Worm (Caenorhabditis elegans): ENCODE measurements around the gene F56D2.8.

Gene F56D2.8

DNA sequence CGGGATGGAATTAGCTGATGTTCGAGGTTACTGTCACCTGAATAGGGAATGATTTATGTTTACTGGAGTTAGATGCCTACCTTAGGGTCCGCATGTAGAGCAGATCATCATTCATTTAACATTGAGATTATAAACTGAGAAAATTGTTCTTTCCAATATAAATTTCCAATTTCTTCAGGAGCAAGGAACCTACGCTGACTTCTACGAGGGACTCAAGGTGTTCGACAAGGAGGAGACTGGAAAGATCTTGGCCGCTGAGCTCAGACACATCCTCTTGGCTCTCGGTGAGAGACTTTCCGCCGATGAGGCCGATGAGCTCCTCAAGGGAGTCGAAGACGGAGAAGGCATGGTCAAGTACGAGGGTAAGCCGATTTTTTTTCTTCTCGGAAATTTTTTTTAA is 16.2 kb downstream of the F56D2.8 start:
- no peak for TF ChIP-seq R02D3.7 (tag; optimal IDR thresholded peaks at IDR 0.05)
- no peak for TF ChIP-seq peb-1 (tag; optimal IDR thresholded peaks at IDR 0.05)
- no peak for TF ChIP-seq nhr-23 (tag; optimal IDR thresholded peaks at IDR 0.05)
- no peak for TF ChIP-seq egl-27 (tag; optimal IDR thresholded peaks at IDR 0.05)
- TF ChIP-seq sma-3 (GFP tag; optimal IDR thresholded peaks at IDR 0.05): no peak
- no peak for TF ChIP-seq blmp-1 (tag; optimal IDR thresholded peaks at IDR 0.05; ENCODE audit: insufficient read depth)
- no peak for TF ChIP-seq snpc-4 (tag; optimal IDR thresholded peaks at IDR 0.05)
- TF ChIP-seq gmeb-1 (tag; optimal IDR thresholded peaks at IDR 0.05): no peak
- TF ChIP-seq mdl-1 (tag; optimal IDR thresholded peaks at IDR 0.05): no peak
- no peak for TF ChIP-seq crh-2 (tag; optimal IDR thresholded peaks at IDR 0.05)
- TF ChIP-seq mbf-1 (tag; optimal IDR thresholded peaks at IDR 0.05): no peak
- TF ChIP-seq ztf-4 (tag; optimal IDR thresholded peaks at IDR 0.05): no peak
- no peak for TF ChIP-seq aly-2 (tag; optimal IDR thresholded peaks at IDR 0.05)
- no peak for TF ChIP-seq alr-1 (tag; optimal IDR thresholded peaks at IDR 0.05)
- no peak for TF ChIP-seq nhr-25 (tag; optimal IDR thresholded peaks at IDR 0.05)
- no peak for TF ChIP-seq C34F6.9 (tag; optimal IDR thresholded peaks at IDR 0.05)
- TF ChIP-seq Y55F3AM.14 (GFP tag; optimal IDR thresholded peaks at IDR 0.05): no peak

DNA sequence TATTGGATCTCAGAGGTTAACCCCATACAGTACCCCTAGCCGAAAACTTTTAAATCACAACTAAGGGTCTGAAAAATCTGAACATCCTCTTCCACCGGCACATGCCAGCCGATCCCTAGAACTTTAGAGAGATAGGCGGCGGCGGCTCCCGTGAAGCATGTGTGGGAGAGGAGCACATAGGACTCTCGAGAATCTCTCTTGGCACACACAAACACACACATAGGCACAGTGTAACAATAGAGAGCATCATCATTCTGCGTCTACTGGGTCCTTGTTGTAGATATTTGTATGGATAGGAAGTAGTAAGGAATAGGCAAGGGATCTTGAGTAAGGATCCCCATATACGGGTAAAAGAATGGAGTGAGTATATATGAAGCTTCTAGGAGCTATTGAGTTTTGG is 17.0 kb downstream of the F56D2.8 start:
- TF ChIP-seq ZK546.5 (tag; optimal IDR thresholded peaks at IDR 0.05) (no peak), R02D3.7 (tag; optimal IDR thresholded peaks at IDR 0.05) (no peak), blmp-1 (tag; optimal IDR thresholded peaks at IDR 0.05; ENCODE audit: insufficient read depth) (no peak), nhr-129 (tag; optimal IDR thresholded peaks at IDR 0.05) (peak; percentile 29), gmeb-1 (tag; optimal IDR thresholded peaks at IDR 0.05) (no peak), nhr-6 (tag; optimal IDR thresholded peaks at IDR 0.05) (no peak)

DNA sequence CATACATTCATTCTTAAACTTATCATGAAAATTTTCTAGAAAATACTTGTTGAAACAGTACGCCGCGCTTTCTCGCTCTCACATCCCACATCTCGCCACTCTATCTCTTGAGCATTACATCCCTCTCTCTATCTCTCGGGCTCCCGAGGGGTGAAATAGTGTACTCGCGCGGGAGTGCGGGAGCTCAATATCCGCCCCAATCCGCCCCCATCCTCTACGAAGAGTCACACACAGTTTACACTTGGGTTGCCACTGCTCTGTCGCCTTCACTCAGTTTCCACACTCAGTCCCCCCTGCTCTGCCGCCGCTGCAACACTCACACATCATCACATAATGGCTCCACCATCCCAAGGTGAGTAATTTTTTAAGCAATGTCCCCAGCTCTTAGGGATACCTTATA is 17.9 kb downstream of the F56D2.8 start, which contains the start of gene mlc-3:
Gene mlc-3, plus strand, starts transcription at position 227 of the 400 bp plus-strand sequence.
- TF ChIP-seq lin-13 (GFP tag; optimal IDR thresholded peaks at IDR 0.05) (no peak), egl-27 (tag; optimal IDR thresholded peaks at IDR 0.05) (no peak), nhr-25 (tag; optimal IDR thresholded peaks at IDR 0.05) (no peak), F13H6.1 (tag; optimal IDR thresholded peaks at IDR 0.05) (peak; percentile 49), unc-55 (GFP tag; optimal IDR thresholded peaks at IDR 0.05) (no peak), nhr-237 (tag; optimal IDR thresholded peaks at IDR 0.05) (no peak), sem-4 (tag; optimal IDR thresholded peaks at IDR 0.05) (no peak), skn-1 (tag; optimal IDR thresholded peaks at IDR 0.05) (no peak), unc-39 (tag; optimal IDR thresholded peaks at IDR 0.05) (no peak), nhr-12 (tag; optimal IDR thresholded peaks at IDR 0.05) (no peak), dmd-4 (tag; optimal IDR thresholded peaks at IDR 0.05) (no peak), sma-3 (GFP tag; optimal IDR thresholded peaks at IDR 0.05) (no peak), alr-1 (tag; optimal IDR thresholded peaks at IDR 0.05) (no peak), nhr-129 (tag; optimal IDR thresholded peaks at IDR 0.05) (peak; percentile 25), ceh-16 (tag; optimal IDR thresholded peaks at IDR 0.05) (no peak), zag-1 (tag; optimal IDR thresholded peaks at IDR 0.05) (no peak), sma-9 (GFP tag; optimal IDR thresholded peaks at IDR 0.05) (peak; percentile 20), sma-9 (tag; optimal IDR thresholded peaks at IDR 0.05) (no peak), nhr-6 (tag; optimal IDR thresholded peaks at IDR 0.05) (no peak), ceh-82 (tag; optimal IDR thresholded peaks at IDR 0.05) (no peak), gmeb-1 (tag; optimal IDR thresholded peaks at IDR 0.05) (no peak), aly-2 (tag; optimal IDR thresholded peaks at IDR 0.05) (no peak), snpc-4 (tag; optimal IDR thresholded peaks at IDR 0.05) (no peak), ZK546.5 (tag; optimal IDR thresholded peaks at IDR 0.05) (no peak), nhr-77 (tag; optimal IDR thresholded peaks at IDR 0.05) (no peak), ama-1 (optimal IDR thresholded peaks at IDR 0.05) (peak; percentile 47)

DNA sequence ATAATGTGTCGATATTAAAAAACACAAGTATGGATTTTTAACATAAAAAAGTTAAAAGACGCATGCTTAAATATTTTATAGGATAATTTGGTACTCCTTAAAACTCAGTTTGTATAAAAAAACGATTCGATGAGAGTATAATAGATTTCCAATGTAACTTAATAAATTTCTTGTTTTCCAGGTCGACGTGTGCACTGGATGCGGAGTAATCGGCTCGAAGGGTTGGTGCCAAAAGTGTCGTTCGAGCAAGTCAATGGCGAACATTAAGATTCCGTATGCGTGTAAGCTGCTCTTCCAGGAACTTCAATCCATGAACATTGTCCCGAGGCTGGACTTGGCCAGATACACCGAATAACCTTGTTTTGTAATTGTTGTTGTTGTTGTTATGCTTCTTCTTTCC is 18.3 kb downstream of the F56D2.8 start:
- no peak for TF ChIP-seq nhr-129 (tag; optimal IDR thresholded peaks at IDR 0.05)
- TF ChIP-seq peb-1 (tag; optimal IDR thresholded peaks at IDR 0.05): no peak
- no peak for TF ChIP-seq R02D3.7 (tag; optimal IDR thresholded peaks at IDR 0.05)
- no peak for TF ChIP-seq snpc-4 (tag; optimal IDR thresholded peaks at IDR 0.05)

DNA sequence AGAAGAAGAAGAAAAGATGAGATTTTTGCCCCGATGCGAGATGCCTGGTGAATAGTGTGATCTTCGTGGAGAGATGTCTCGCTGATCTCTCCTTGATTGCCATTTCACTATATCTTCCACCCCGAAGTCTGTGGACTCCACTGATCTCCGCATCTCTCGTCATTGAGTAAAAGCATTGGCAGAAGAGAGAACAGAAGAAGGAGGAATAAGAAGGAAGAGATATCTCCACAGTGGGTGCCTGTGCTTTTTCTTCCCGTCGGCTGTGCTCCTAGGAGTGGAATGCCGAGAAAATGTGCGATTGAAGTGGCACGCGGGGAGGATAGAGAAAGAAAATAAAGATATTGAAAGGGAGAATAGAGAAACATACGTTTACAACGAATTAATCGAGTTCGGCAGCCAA is 19.0 kb downstream of the F56D2.8 start:
- TF ChIP-seq nhr-77 (tag; optimal IDR thresholded peaks at IDR 0.05) (no peak), sma-3 (GFP tag; optimal IDR thresholded peaks at IDR 0.05) (no peak), nhr-6 (tag; optimal IDR thresholded peaks at IDR 0.05) (no peak), ZK546.5 (tag; optimal IDR thresholded peaks at IDR 0.05) (no peak), C34F6.9 (tag; optimal IDR thresholded peaks at IDR 0.05) (peak; percentile 19), peb-1 (tag; optimal IDR thresholded peaks at IDR 0.05) (no peak), blmp-1 (tag; optimal IDR thresholded peaks at IDR 0.05; ENCODE audit: insufficient read depth) (no peak), nhr-10 (tag; optimal IDR thresholded peaks at IDR 0.05) (no peak), ceh-16 (tag; optimal IDR thresholded peaks at IDR 0.05) (no peak), skn-1 (tag; optimal IDR thresholded peaks at IDR 0.05) (no peak), alr-1 (tag; optimal IDR thresholded peaks at IDR 0.05) (no peak), F13H6.1 (tag; optimal IDR thresholded peaks at IDR 0.05) (peak; percentile 70), unc-39 (tag; optimal IDR thresholded peaks at IDR 0.05) (no peak), elt-1 (tag; optimal IDR thresholded peaks at IDR 0.05) (no peak), nhr-129 (tag; optimal IDR thresholded peaks at IDR 0.05) (peak; percentile 76), ztf-4 (tag; optimal IDR thresholded peaks at IDR 0.05) (no peak), unc-55 (GFP tag; optimal IDR thresholded peaks at IDR 0.05) (no peak), lsy-2 (tag; optimal IDR thresholded peaks at IDR 0.05) (peak in 1 of 2 experiments; percentile 23)
